Worm (Caenorhabditis elegans) whole organism, L4 larva: ENCODE results near the gene T08G2.2.

ENCODE experiments used
- egl-27 ChIP-seq: sonication (generic microtip); optimal IDR thresholded peaks from 3 replicates; lab custom pipeline; 2017; ENCODE audit warnings: missing biosample characterization, missing genetic modification reagents, missing genetic modification characterization
- fkh-10 ChIP-seq: fragments of 150-350 bp; optimal IDR thresholded peaks from 2 replicates; lab custom pipeline; 2014; ENCODE audit warnings: missing biosample characterization, missing genetic modification reagents, missing genetic modification characterization
- madf-9 ChIP-seq: fragments of 200-800 bp; sonication (Bioruptor generic); conservative IDR thresholded peaks from 2 replicates; pipeline ENCODE4 v1.3.6; 2022; ENCODE audit warnings: missing genetic modification reagents, missing genetic modification characterization, missing compliant biosample characterization
- mep-1 ChIP-seq: fragments of 150-350 bp; sonication (generic microtip); optimal IDR thresholded peaks from 3 replicates; lab custom pipeline; 2014; ENCODE audit warnings: missing biosample characterization, missing genetic modification characterization
- nhr-11 ChIP-seq: fragments of 150-350 bp; optimal IDR thresholded peaks from 2 replicates; lab custom pipeline; 2014; ENCODE audit warnings: missing biosample characterization, missing genetic modification characterization
- nhr-237 ChIP-seq: sonication (generic microtip); optimal IDR thresholded peaks from 2 replicates; lab custom pipeline; 2017; ENCODE audit warnings: missing biosample characterization, missing genetic modification characterization
- nhr-42 ChIP-seq: fragments of 200-800 bp; sonication (Bioruptor generic); IDR thresholded peaks from 2 replicates; pipeline ENCODE4 v1.3.6; 2022; ENCODE audit warnings: missing genetic modification characterization, missing compliant biosample characterization
- pha-4 ChIP-seq, 2 experiments: fragments of 150-350 bp in 1 of 2; fragments of 200-800 bp in 1 of 2; sonication (Bioruptor generic) in 1 of 2; IDR thresholded peaks in 1 of 2; optimal IDR thresholded peaks in 1 of 2; 2 replicates each; pipeline versions ENCODE4 v1.3.6 to Lab custom; 2014 to 2022; ENCODE audit warnings: missing genetic modification characterization in 2 of 2, missing genetic modification reagents in 2 of 2, missing biosample characterization in 1 of 2, missing compliant biosample characterization in 1 of 2

DNA sequence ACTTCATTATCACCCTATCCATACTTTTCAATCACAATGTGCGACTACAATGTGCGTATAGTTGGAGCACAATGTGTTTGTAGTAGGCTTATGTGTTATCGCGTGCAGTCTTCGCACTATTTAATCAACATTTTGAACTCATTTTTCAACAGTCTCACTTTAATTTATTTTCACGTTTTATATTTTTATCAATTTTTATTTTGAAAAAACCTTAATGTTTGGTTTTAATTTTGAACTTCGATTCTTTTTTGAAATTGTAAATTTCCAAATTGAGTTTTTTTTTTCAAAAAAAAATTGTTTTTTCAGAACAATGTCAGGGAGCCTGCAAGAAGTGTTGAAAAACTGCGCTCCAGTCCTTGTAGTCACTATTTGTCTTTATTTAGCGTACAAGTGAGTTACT lies 33.9 kb upstream of the T08G2.2 start, which contains the start of gene T25G12.13:
- TF ChIP-seq nhr-11 (tag; lab: Kevin White, UChicago) = no peak
- TF ChIP-seq nhr-237 (tag; lab: Kevin White, UChicago) = no peak
- no peak for TF ChIP-seq madf-9 (GFP tag; lab: Robert Waterston, UW)
- no peak for TF ChIP-seq nhr-42 (GFP tag; lab: Robert Waterston, UW)
- TF ChIP-seq mep-1 (tag; lab: Kevin White, UChicago) = no peak
- TF ChIP-seq pha-4 (GFP tag; IDR thresholded peaks at IDR 0.05; lab: Robert Waterston, UW) = no peak
- no peak for TF ChIP-seq pha-4 (tag; optimal IDR thresholded peaks at IDR 0.05; lab: Kevin White, UChicago)
- no peak for TF ChIP-seq egl-27 (tag; lab: Kevin White, UChicago)
- TF ChIP-seq fkh-10 (GFP tag; lab: Kevin White, UChicago) = no peak
